Worm (Caenorhabditis elegans): Measurements from ENCODE around the gene F53C3.8.

DNA sequence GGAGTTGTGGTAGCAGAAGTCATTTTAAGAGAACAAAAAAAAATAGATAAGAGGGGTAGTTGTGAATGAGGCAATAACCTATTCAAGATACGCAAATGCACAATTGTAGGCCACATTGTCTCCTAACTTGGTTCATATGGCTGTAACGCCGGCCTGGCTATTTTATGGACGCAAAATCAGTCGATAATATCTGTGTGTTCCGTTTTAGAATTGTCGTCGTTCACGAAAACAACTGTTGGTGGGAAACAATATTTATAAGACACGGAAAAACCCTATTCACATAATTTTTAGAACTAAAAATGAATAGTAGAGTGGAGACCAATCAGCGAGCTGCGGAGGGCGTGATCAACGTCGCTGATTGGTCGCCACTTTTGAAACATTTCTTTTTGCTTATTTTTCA, 13.3 kb upstream of the F53C3.8 start, which contains the start of gene sdz-7:
- no peak for TF ChIP-seq ceh-13 (GFP tag; optimal IDR thresholded peaks at IDR 0.05)
- no peak for TF ChIP-seq pes-1 (GFP tag; IDR thresholded peaks at IDR 0.05)
- no peak for TF ChIP-seq hmbx-1 (tag; optimal IDR thresholded peaks at IDR 0.05)
- TF ChIP-seq aly-1 (tag; optimal IDR thresholded peaks at IDR 0.05): no peak
- TF ChIP-seq scrt-1 (GFP tag; IDR thresholded peaks at IDR 0.05): no peak
- no peak for TF ChIP-seq flt-1 (GFP tag; IDR thresholded peaks at IDR 0.05)
- no peak for TF ChIP-seq B0310.2 (tag; optimal IDR thresholded peaks at IDR 0.05)
- TF ChIP-seq sea-1 (GFP tag; conservative IDR thresholded peaks at IDR 0.05): no peak
- TF ChIP-seq ama-1 (optimal IDR thresholded peaks at IDR 0.05): no peak
- TF ChIP-seq hmg-4 (GFP tag; optimal IDR thresholded peaks at IDR 0.05): no peak
- no peak for TF ChIP-seq tra-4 (tag; optimal IDR thresholded peaks at IDR 0.05)
- TF ChIP-seq hnd-1 (tag; optimal IDR thresholded peaks at IDR 0.05): no peak
- TF ChIP-seq tbx-11 (GFP tag; IDR thresholded peaks at IDR 0.05): no peak

Measured in whole organism, early embryonic.